Worm (Caenorhabditis elegans): ENCODE data around the gene C05G5.1.

Gene C05G5.1

ce11 chrX:14740019-14740418 is at the start of gene C05G5.1:
Gene C05G5.1 (minus strand): TSS chrX:14740119.
- TF ChIP-seq elt-1 (tag; optimal IDR thresholded peaks at IDR 0.05; ENCODE audit: borderline replicate concordance, insufficient read depth) (no peak), mab-5 (tag; optimal IDR thresholded peaks at IDR 0.05) (no peak)

ce11 chrX:14787557-14787932 is 47.6 kb upstream of the C05G5.1 start:
- TF ChIP-seq pha-4 (tag; optimal IDR thresholded peaks at IDR 0.05) = no peak
- TF ChIP-seq ceh-83 (GFP tag; optimal IDR thresholded peaks at IDR 0.05) = no peak
- no peak for TF ChIP-seq nhr-2 (tag; optimal IDR thresholded peaks at IDR 0.05)
- no peak for TF ChIP-seq hlh-1 (tag; optimal IDR thresholded peaks at IDR 0.05)
- TF ChIP-seq nhr-237 (tag; optimal IDR thresholded peaks at IDR 0.05) = no peak
- no peak for TF ChIP-seq lin-32 (GFP tag; optimal IDR thresholded peaks at IDR 0.05)
- TF ChIP-seq zip-8 (tag; optimal IDR thresholded peaks at IDR 0.05) = no peak
- no peak for TF ChIP-seq cnd-1 (tag; optimal IDR thresholded peaks at IDR 0.05)
- TF ChIP-seq tbx-8 (GFP tag; optimal IDR thresholded peaks at IDR 0.05) = no peak
- no peak for TF ChIP-seq sem-2 (GFP tag; optimal IDR thresholded peaks at IDR 0.05)
- TF ChIP-seq lin-13 (tag; optimal IDR thresholded peaks at IDR 0.05) = no peak
- no peak for TF ChIP-seq bed-3 (GFP tag; optimal IDR thresholded peaks at IDR 0.05)
- no peak for TF ChIP-seq ces-1 (GFP tag; optimal IDR thresholded peaks at IDR 0.05)
- no peak for TF ChIP-seq mab-5 (tag; optimal IDR thresholded peaks at IDR 0.05)
- TF ChIP-seq nhr-12 (tag; optimal IDR thresholded peaks at IDR 0.05) = no peak
- no peak for TF ChIP-seq lsy-2 (tag; optimal IDR thresholded peaks at IDR 0.05)

DNA sequence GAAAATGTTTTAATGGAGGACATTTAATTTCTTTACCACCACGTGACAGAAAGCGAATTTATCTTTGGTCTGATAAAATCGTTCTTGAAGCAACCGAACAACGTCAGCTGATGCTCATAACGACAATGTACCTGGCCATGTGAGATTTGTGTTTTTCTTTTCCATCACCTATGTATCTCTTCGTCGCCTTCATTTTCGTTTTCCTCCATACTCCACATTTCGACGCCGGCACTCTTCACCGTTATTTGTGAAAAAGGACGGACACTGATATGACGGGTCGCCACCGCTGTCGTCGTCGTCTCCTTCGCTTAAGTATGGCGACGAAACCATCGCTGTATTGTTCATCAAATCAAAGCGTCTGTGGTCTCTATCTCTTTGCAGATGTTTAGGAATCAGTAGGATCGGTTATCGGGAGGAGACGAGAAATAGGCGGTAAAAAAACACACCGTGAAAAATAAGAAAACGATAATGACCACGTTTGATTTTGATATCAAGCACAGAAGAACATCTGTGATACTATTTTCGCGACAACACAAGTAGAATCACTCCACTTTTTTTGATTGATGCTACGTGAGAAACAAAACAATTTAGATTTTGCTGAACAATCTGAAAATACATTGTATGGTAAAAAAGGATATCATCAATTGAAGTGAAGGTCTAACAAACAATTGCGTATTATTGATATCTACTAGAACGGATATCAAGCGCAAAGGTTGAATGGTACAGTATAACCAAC is 47.1 kb upstream of the C05G5.1 start:
- TF ChIP-seq M03D4.4 (tag; optimal IDR thresholded peaks at IDR 0.05) (no peak), unc-120 (tag; optimal IDR thresholded peaks at IDR 0.05; ENCODE audit: poor library complexity, severe bottlenecking) (no peak), nhr-12 (tag; optimal IDR thresholded peaks at IDR 0.05) (no peak), mls-2 (tag; optimal IDR thresholded peaks at IDR 0.05) (no peak)

DNA sequence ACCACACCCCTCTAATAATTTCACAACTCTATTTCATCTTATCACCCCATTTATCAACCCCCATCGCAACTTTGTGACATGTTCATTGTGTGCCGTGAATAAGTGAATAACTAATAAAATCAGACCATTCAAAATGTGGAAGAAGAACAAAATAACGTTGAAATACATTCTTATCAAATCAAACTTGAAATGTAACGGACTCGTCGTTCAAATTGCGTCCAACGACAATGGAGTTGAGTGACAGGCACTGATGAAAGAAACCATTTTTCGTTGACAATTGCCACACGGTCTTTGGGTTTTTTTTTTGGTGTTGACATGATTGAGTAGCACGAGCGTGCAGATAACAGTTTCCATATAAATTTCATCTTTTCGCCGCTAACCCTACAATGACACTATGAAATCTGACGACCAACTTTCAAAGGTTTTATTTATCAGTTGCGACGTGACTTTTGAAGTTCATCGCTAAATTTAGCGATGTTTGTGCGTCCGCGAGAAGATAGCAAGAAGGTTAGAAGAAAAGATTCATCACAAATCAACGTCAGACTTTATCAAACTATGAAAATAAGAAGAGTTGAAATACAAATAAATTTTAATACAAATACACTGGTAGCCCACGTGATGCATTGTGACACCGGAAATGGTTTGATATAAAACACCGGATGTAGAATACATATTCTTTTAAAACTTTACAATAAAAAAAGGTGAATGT is 43.7 kb upstream of the C05G5.1 start:
- no peak for TF ChIP-seq mep-1 (tag; optimal IDR thresholded peaks at IDR 0.05)
- no peak for TF ChIP-seq lsy-2 (tag; optimal IDR thresholded peaks at IDR 0.05)
- TF ChIP-seq flh-1 (GFP tag; optimal IDR thresholded peaks at IDR 0.05) = no peak
- no peak for TF ChIP-seq nhr-237 (tag; optimal IDR thresholded peaks at IDR 0.05)
- TF ChIP-seq nhr-28 (tag; optimal IDR thresholded peaks at IDR 0.05) = no peak
- no peak for TF ChIP-seq mls-2 (tag; optimal IDR thresholded peaks at IDR 0.05)
- TF ChIP-seq nhr-76 (tag; optimal IDR thresholded peaks at IDR 0.05) = no peak
- no peak for TF ChIP-seq ceh-43 (GFP tag; optimal IDR thresholded peaks at IDR 0.05)
- TF ChIP-seq ztf-11 (tag; optimal IDR thresholded peaks at IDR 0.05) = no peak
- TF ChIP-seq lin-32 (GFP tag; optimal IDR thresholded peaks at IDR 0.05) = no peak

DNA sequence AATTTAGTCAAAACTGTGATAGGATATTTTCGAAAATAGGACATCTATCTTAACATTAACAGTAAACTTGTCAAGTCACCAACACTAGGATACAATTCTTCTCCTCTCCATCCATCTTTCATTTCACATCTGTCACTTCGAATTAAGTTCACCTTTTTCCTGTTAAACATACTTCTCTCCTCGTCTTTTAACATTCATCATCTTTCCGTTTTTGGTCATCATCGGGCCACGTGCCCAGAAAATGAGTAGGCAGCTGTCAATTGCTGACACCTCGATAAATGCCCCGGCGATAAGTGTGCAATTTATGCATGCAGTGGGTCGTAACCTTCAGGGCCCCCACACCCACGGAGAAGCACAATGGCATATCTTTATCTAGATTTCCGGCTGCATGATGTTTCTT is 40.3 kb upstream of the C05G5.1 start:
- TF ChIP-seq sem-2 (GFP tag; optimal IDR thresholded peaks at IDR 0.05) (no peak), unc-62 (GFP tag; optimal IDR thresholded peaks at IDR 0.05) (peak; percentile 68), nhr-2 (tag; optimal IDR thresholded peaks at IDR 0.05) (peak; percentile 12), nhr-76 (tag; optimal IDR thresholded peaks at IDR 0.05) (no peak)

ce11 chrX:14778112-14778511 is 38.2 kb upstream of the C05G5.1 start:
- peak; percentile 89 for TF ChIP-seq ces-1 (GFP tag; optimal IDR thresholded peaks at IDR 0.05)
- TF ChIP-seq cnd-1 (tag; optimal IDR thresholded peaks at IDR 0.05) = no peak
- no peak for TF ChIP-seq sem-2 (GFP tag; optimal IDR thresholded peaks at IDR 0.05)
- no peak for TF ChIP-seq unc-62 (GFP tag; optimal IDR thresholded peaks at IDR 0.05)
- no peak for TF ChIP-seq nhr-237 (tag; optimal IDR thresholded peaks at IDR 0.05)
